Worm (Caenorhabditis elegans) whole organism, L4 larva: ENCODE results near the gene Y73C8B.1.

ENCODE experiments used
- F10B5.3 ChIP-seq: sonication (generic microtip); optimal IDR thresholded peaks from 2 replicates; lab custom pipeline; 2016; ENCODE audit warnings: mild to moderate bottlenecking, missing genetic modification characterization, missing compliant biosample characterization
- F44E2.7 ChIP-seq: fragments of 200-800 bp; sonication (Bioruptor generic); IDR thresholded peaks from 2 replicates; pipeline ENCODE4 v2.1.2; 2022; ENCODE audit warnings: missing genetic modification characterization, missing compliant biosample characterization
- ZK337.2 ChIP-seq: fragments of 200-800 bp; sonication (Bioruptor generic); IDR thresholded peaks from 2 replicates; pipeline ENCODE4 v1.3.6; 2022; ENCODE audit warnings: missing genetic modification reagents, missing genetic modification characterization, missing compliant biosample characterization
- aly-2 ChIP-seq: sonication (generic microtip); optimal IDR thresholded peaks from 2 replicates; lab custom pipeline; 2018; ENCODE audit warnings: missing biosample characterization, missing genetic modification characterization
- ama-1 ChIP-seq: fragments of 150-350 bp; optimal IDR thresholded peaks from 2 replicates; lab custom pipeline; 2014; ENCODE audit warnings: inconsistent platforms, mixed read lengths
- ceh-28 ChIP-seq: fragments of 150-350 bp; optimal IDR thresholded peaks from 2 replicates; lab custom pipeline; 2014; ENCODE audit warnings: missing biosample characterization, missing genetic modification reagents, missing genetic modification characterization
- ceh-32 ChIP-seq: sonication (generic microtip); optimal IDR thresholded peaks from 2 replicates; lab custom pipeline; 2016; ENCODE audit warnings: mild to moderate bottlenecking, missing genetic modification characterization, missing compliant biosample characterization; ENCODE audit not compliant: poor library complexity
- ceh-82 ChIP-seq: sonication (generic microtip); optimal IDR thresholded peaks from 2 replicates; lab custom pipeline; 2017; ENCODE audit warnings: missing biosample characterization, missing genetic modification characterization
- ces-1 ChIP-seq: fragments of 150-350 bp; sonication (generic microtip); optimal IDR thresholded peaks from 4 replicates; lab custom pipeline; 2014; ENCODE audit warnings: missing biosample characterization, missing genetic modification reagents, missing genetic modification characterization
- ctbp-1 ChIP-seq: fragments of 200-800 bp; sonication (Bioruptor generic); IDR thresholded peaks from 2 replicates; pipeline ENCODE4 v1.3.6; 2022; ENCODE audit warnings: missing genetic modification reagents, missing genetic modification characterization, missing compliant biosample characterization
- dpl-1 ChIP-seq: fragments of 150-350 bp; optimal IDR thresholded peaks from 2 replicates; lab custom pipeline; 2014; ENCODE audit warnings: missing biosample characterization, missing genetic modification reagents, missing genetic modification characterization
- egl-27 ChIP-seq: sonication (generic microtip); optimal IDR thresholded peaks from 3 replicates; lab custom pipeline; 2017; ENCODE audit warnings: missing biosample characterization, missing genetic modification reagents, missing genetic modification characterization
- hif-1 ChIP-seq, 2 experiments: sonication (generic microtip); optimal IDR thresholded peaks; 2 replicates each; lab custom pipeline; 2016 to 2017; ENCODE audit warnings: missing compliant biosample characterization in 2 of 2, missing genetic modification characterization in 2 of 2, missing genetic modification reagents in 2 of 2, missing genotype in 2 of 2, mild to moderate bottlenecking in 1 of 2
- hlh-11 ChIP-seq: fragments of 200-800 bp; sonication (Bioruptor generic); optimal IDR thresholded peaks from 2 replicates; lab custom pipeline; 2018; ENCODE audit warnings: mild to moderate bottlenecking, missing genetic modification characterization, missing compliant biosample characterization
- hlh-30 ChIP-seq: sonication (generic microtip); optimal IDR thresholded peaks from 2 replicates; lab custom pipeline; 2017; ENCODE audit warnings: antibody characterized with exemption, mild to moderate bottlenecking, missing genetic modification characterization, missing compliant biosample characterization; ENCODE audit not compliant: insufficient read depth
- jun-1 ChIP-seq: fragments of 150-350 bp; optimal IDR thresholded peaks from 2 replicates; lab custom pipeline; 2014; ENCODE audit warnings: missing biosample characterization, missing genetic modification reagents, missing genetic modification characterization
- lin-13 ChIP-seq: fragments of 150-350 bp; optimal IDR thresholded peaks from 2 replicates; lab custom pipeline; 2014; ENCODE audit warnings: missing biosample characterization, missing genetic modification reagents, missing genetic modification characterization
- lsy-2 ChIP-seq, 2 experiments: fragments of 150-350 bp in 1 of 2; sonication (generic microtip) in 1 of 2; optimal IDR thresholded peaks; 2 replicates each; lab custom pipeline; 2014 to 2017; ENCODE audit warnings: missing biosample characterization in 2 of 2, missing genetic modification characterization in 2 of 2
- mdl-1 ChIP-seq, 2 experiments: fragments of 150-350 bp in 1 of 2; sonication (generic microtip) in 1 of 2; optimal IDR thresholded peaks; 2 replicates each; lab custom pipeline; 2014 to 2017; ENCODE audit warnings: missing biosample characterization in 2 of 2, missing genetic modification characterization in 2 of 2
- mdt-29 ChIP-seq: fragments of 200-800 bp; sonication (Bioruptor generic); IDR thresholded peaks from 2 replicates; pipeline ENCODE4 v1.3.6; 2022; ENCODE audit warnings: missing genetic modification reagents, missing genetic modification characterization, missing compliant biosample characterization
- mep-1 ChIP-seq: fragments of 150-350 bp; sonication (generic microtip); optimal IDR thresholded peaks from 3 replicates; lab custom pipeline; 2014; ENCODE audit warnings: missing biosample characterization, missing genetic modification characterization
- mes-2 ChIP-seq: sonication (generic microtip); optimal IDR thresholded peaks from 2 replicates; lab custom pipeline; 2016; ENCODE audit warnings: missing genotype, mild to moderate bottlenecking, missing genetic modification characterization, missing compliant biosample characterization; ENCODE audit not compliant: poor library complexity, severe bottlenecking
- nhr-10 ChIP-seq: fragments of 150-350 bp; optimal IDR thresholded peaks from 2 replicates; lab custom pipeline; 2014; ENCODE audit warnings: missing biosample characterization, missing genetic modification characterization
- nhr-111 ChIP-seq: fragments of 200-800 bp; sonication (Bioruptor generic); optimal IDR thresholded peaks from 2 replicates; lab custom pipeline; 2018; ENCODE audit warnings: mild to moderate bottlenecking, missing genetic modification characterization, missing compliant biosample characterization
- nhr-42 ChIP-seq: fragments of 200-800 bp; sonication (Bioruptor generic); IDR thresholded peaks from 2 replicates; pipeline ENCODE4 v1.3.6; 2022; ENCODE audit warnings: missing genetic modification characterization, missing compliant biosample characterization
- pha-4 ChIP-seq, 2 experiments: fragments of 150-350 bp in 1 of 2; fragments of 200-800 bp in 1 of 2; sonication (Bioruptor generic) in 1 of 2; IDR thresholded peaks in 1 of 2; optimal IDR thresholded peaks in 1 of 2; 2 replicates each; pipeline versions ENCODE4 v1.3.6 to Lab custom; 2014 to 2022; ENCODE audit warnings: missing genetic modification characterization in 2 of 2, missing genetic modification reagents in 2 of 2, missing biosample characterization in 1 of 2, missing compliant biosample characterization in 1 of 2
- php-3 ChIP-seq: fragments of 200-800 bp; sonication (Bioruptor generic); IDR thresholded peaks from 2 replicates; pipeline ENCODE4 v1.3.6; 2022; ENCODE audit warnings: missing genetic modification reagents, missing genetic modification characterization, missing compliant biosample characterization
- rbr-2 ChIP-seq: sonication (generic microtip); optimal IDR thresholded peaks from 2 replicates; lab custom pipeline; 2016; ENCODE audit warnings: missing genotype, missing genetic modification characterization, missing compliant biosample characterization
- set-16 ChIP-seq: fragments of 200-800 bp; sonication (Bioruptor generic); IDR thresholded peaks from 2 replicates; pipeline ENCODE4 v1.3.6; 2022; ENCODE audit warnings: missing genetic modification reagents, missing genetic modification characterization, missing compliant biosample characterization
- unc-62 ChIP-seq, 3 experiments: fragments of 150-350 bp in 1 of 3; sonication (generic microtip); optimal IDR thresholded peaks in 2 of 3; peaks in 1 of 3; 1 replicate in 1 of 3; 2 replicates in 2 of 3; lab custom pipeline; 2014 to 2017; ENCODE audit warnings: missing biosample characterization in 3 of 3, missing genetic modification characterization in 3 of 3, missing genetic modification reagents in 3 of 3, missing genotype in 1 of 3
- zag-1 ChIP-seq: fragments of 150-350 bp; optimal IDR thresholded peaks from 2 replicates; lab custom pipeline; 2014; ENCODE audit warnings: missing biosample characterization, missing genetic modification characterization
- ztf-11 ChIP-seq: fragments of 150-350 bp; optimal IDR thresholded peaks from 2 replicates; lab custom pipeline; 2014; ENCODE audit warnings: missing biosample characterization, missing genetic modification characterization

The Y73C8B.1 gene

ce11 chrV:3193091-3193608 is 3.5 kb downstream of the Y73C8B.1 start, which contains the start of the genes Y73C8B.3 and Y73C8B.9 (continued):
- no peak for TF ChIP-seq ceh-32
- TF ChIP-seq mep-1 (tag; lab: Kevin White, UChicago): peak; percentile 1
- peak in 1 of 2 experiments; percentile 83 for TF ChIP-seq unc-62 (GFP tag; optimal IDR thresholded peaks at IDR 0.05 in 1 of 2; lab: Kevin White, UChicago)
- no peak for TF ChIP-seq unc-62 (tag; optimal IDR thresholded peaks at IDR 0.05; lab: Kevin White, UChicago)
- no peak for TF ChIP-seq lin-13 (GFP tag; lab: Kevin White, UChicago)
- no peak for TF ChIP-seq hif-1 (tag; optimal IDR thresholded peaks at IDR 0.05; lab: Kevin White, UChicago)
- TF ChIP-seq ama-1 (lab: Kevin White, UChicago): no peak
- no peak for TF ChIP-seq nhr-111 (GFP tag; lab: Kevin White, UChicago)
- TF ChIP-seq dpl-1 (GFP tag; lab: Kevin White, UChicago): no peak
- TF ChIP-seq hlh-11 (tag; lab: Kevin White, UChicago): peak; percentile 72
- no peak for TF ChIP-seq ceh-28
- TF ChIP-seq ztf-11: no peak
- TF ChIP-seq php-3: 0 out of 2 replicates have a peak, but pooled peaks have one; percentile 14
- TF ChIP-seq F44E2.7: no peak
- TF ChIP-seq mes-2 (tag; lab: Kevin White, UChicago): peak; percentile 39
- no peak for TF ChIP-seq ctbp-1
- TF ChIP-seq ZK337.2: no peak
- TF ChIP-seq rbr-2 (tag; lab: Kevin White, UChicago): no peak
- TF ChIP-seq zag-1 (tag; lab: Kevin White, UChicago): no peak
- TF ChIP-seq, all 104 proteins: peak for 20

ce11 chrV:3188043-3188442 is 8.6 kb downstream of the Y73C8B.1 start, which contains the start of gene lag-2:
Gene lag-2, plus strand, starts transcription at chrV:3188343.
- TF ChIP-seq lsy-2 (tag; optimal IDR thresholded peaks at IDR 0.05; lab: Kevin White, UChicago) (no peak), unc-62 (GFP tag; optimal IDR thresholded peaks at IDR 0.05 in 1 of 2; lab: Kevin White, UChicago) (peak in 1 of 2 experiments; percentile 83), unc-62 (tag; optimal IDR thresholded peaks at IDR 0.05; lab: Kevin White, UChicago) (no peak)

ce11 chrV:3185855-3186254 is 10.8 kb downstream of the Y73C8B.1 start:
- peak; percentile 31; the same call in 1 of the 2 replicates for TF ChIP-seq pha-4 (GFP tag; IDR thresholded peaks at IDR 0.05; lab: Robert Waterston, UW)
- TF ChIP-seq pha-4 (tag; optimal IDR thresholded peaks at IDR 0.05; lab: Kevin White, UChicago): no peak
- no peak for TF ChIP-seq ama-1 (lab: Kevin White, UChicago)
- TF ChIP-seq ceh-28: no peak
- peak; percentile 71 for TF ChIP-seq set-16

ce11 chrV:3176161-3176560 is 20.5 kb downstream of the Y73C8B.1 start, which contains the start of gene srab-8:
Gene srab-8, plus strand, starts transcription at chrV:3176461.
- TF ChIP-seq set-16 (no peak), jun-1 (tag; lab: Kevin White, UChicago) (no peak), mdt-29 (no peak), ceh-82 (tag; lab: Kevin White, UChicago) (no peak), nhr-42 (no peak), mes-2 (tag; lab: Kevin White, UChicago) (no peak), ceh-32 (no peak), hlh-30 (tag; lab: Kevin White, UChicago) (no peak), F10B5.3 (no peak), rbr-2 (tag; lab: Kevin White, UChicago) (no peak), ces-1 (GFP tag; lab: Kevin White, UChicago) (no peak)

ce11 chrV:3171625-3172024 is 25.1 kb downstream of the Y73C8B.1 start:
- TF ChIP-seq ceh-28 (peak; percentile 86), nhr-10 (tag; lab: Kevin White, UChicago) (no peak), lsy-2 (tag; optimal IDR thresholded peaks at IDR 0.05; lab: Kevin White, UChicago) (no peak), aly-2 (tag; lab: Kevin White, UChicago) (no peak), mdl-1 (tag; optimal IDR thresholded peaks at IDR 0.05; lab: Kevin White, UChicago) (no peak), egl-27 (tag; lab: Kevin White, UChicago) (no peak)
- TF ChIP-seq, all 104 proteins: peak for 1
